Worm (Caenorhabditis elegans) whole organism, young adult: Measurements from ENCODE around the gene Y43H11AL.1.
A peak's percentile ranks its signal among the peaks of the same experiment; 100 is the strongest.

Source experiments
- B0019.2 ChIP-seq: fragments of 200-800 bp; sonication (Bioruptor generic); conservative IDR thresholded peaks from 2 replicates; pipeline ENCODE4 v1.3.6; 2022; ENCODE audit warnings: missing genetic modification reagents, missing genetic modification characterization, missing compliant biosample characterization
- B0035.1 ChIP-seq: sonication (generic microtip); optimal IDR thresholded peaks from 2 replicates; lab custom pipeline; 2016; ENCODE audit warnings: missing genetic modification characterization, mild to moderate bottlenecking, missing compliant biosample characterization, missing genotype, missing genetic modification reagents
- B0261.1 ChIP-seq: sonication (generic microtip); optimal IDR thresholded peaks from 2 replicates; lab custom pipeline; 2016; ENCODE audit warnings: mild to moderate bottlenecking, missing genetic modification characterization, moderate library complexity, missing compliant biosample characterization
- B0336.3 ChIP-seq: fragments of 200-800 bp; sonication (Bioruptor generic); IDR thresholded peaks from 2 replicates; pipeline ENCODE4 v1.3.6; 2022; ENCODE audit warnings: missing genetic modification characterization, missing compliant biosample characterization
- C17E4.6 ChIP-seq: fragments of 200-800 bp; sonication (Bioruptor generic); IDR thresholded peaks from 2 replicates; pipeline ENCODE4 v1.3.6; 2022; ENCODE audit warnings: missing genetic modification reagents, missing genetic modification characterization, missing compliant biosample characterization
- D2030.7 ChIP-seq: fragments of 200-800 bp; sonication (Bioruptor generic); IDR thresholded peaks from 2 replicates; pipeline ENCODE4 v1.3.6; 2022; ENCODE audit warnings: missing genetic modification reagents, missing genetic modification characterization, missing compliant biosample characterization
- F10E7.11 ChIP-seq: sonication (generic microtip); optimal IDR thresholded peaks from 2 replicates; lab custom pipeline; 2017; ENCODE audit warnings: mild to moderate bottlenecking, missing genetic modification characterization, moderate library complexity, missing compliant biosample characterization
- F57C9.4 ChIP-seq: sonication (generic microtip); optimal IDR thresholded peaks from 2 replicates; lab custom pipeline; 2017; ENCODE audit warnings: mild to moderate bottlenecking, missing genetic modification characterization, missing compliant biosample characterization
- K11D2.4 ChIP-seq: fragments of 200-800 bp; sonication (Bioruptor generic); IDR thresholded peaks from 2 replicates; pipeline ENCODE4 v1.3.6; 2022; ENCODE audit warnings: missing genetic modification reagents, missing genetic modification characterization, missing compliant biosample characterization
- T07F8.4 ChIP-seq: sonication (generic microtip); optimal IDR thresholded peaks from 2 replicates; lab custom pipeline; 2016; ENCODE audit warnings: mild to moderate bottlenecking, missing genetic modification characterization, moderate library complexity, missing compliant biosample characterization
- Y53G8AR.9 ChIP-seq: fragments of 200-800 bp; sonication (Bioruptor generic); conservative IDR thresholded peaks from 2 replicates; pipeline ENCODE4 v1.3.6; 2022; ENCODE audit warnings: missing genetic modification reagents, missing genetic modification characterization, missing compliant biosample characterization
- akir-1 ChIP-seq: fragments of 200-800 bp; sonication (Bioruptor generic); optimal IDR thresholded peaks from 2 replicates; lab custom pipeline; 2018; ENCODE audit warnings: mild to moderate bottlenecking, missing genetic modification characterization, moderate library complexity, missing compliant biosample characterization
- aptf-3 ChIP-seq: fragments of 200-800 bp; sonication (Bioruptor generic); IDR thresholded peaks from 2 replicates; pipeline ENCODE4 v1.3.6; 2022; ENCODE audit warnings: missing genetic modification characterization, missing compliant biosample characterization
- cebp-1 ChIP-seq, 2 experiments: fragments of 200-800 bp in 1 of 2; sonication (Bioruptor generic) in 1 of 2; sonication (generic microtip) in 1 of 2; IDR thresholded peaks in 1 of 2; optimal IDR thresholded peaks in 1 of 2; 2 replicates each; pipeline versions ENCODE4 v1.3.6 to Lab custom; 2017 to 2022; ENCODE audit warnings: missing compliant biosample characterization in 2 of 2, missing genetic modification characterization in 2 of 2, mild to moderate bottlenecking in 1 of 2, missing genetic modification reagents in 1 of 2, moderate library complexity in 1 of 2
- cebp-2 ChIP-seq: fragments of 200-800 bp; sonication (Bioruptor generic); IDR thresholded peaks from 2 replicates; pipeline ENCODE4 v1.3.6; 2022; ENCODE audit warnings: missing genetic modification characterization, missing compliant biosample characterization
- ceh-100 ChIP-seq: fragments of 200-800 bp; sonication (Bioruptor generic); IDR thresholded peaks from 2 replicates; pipeline ENCODE4 v1.3.6; 2022; ENCODE audit warnings: missing genetic modification reagents, missing genetic modification characterization, missing compliant biosample characterization
- ceh-27 ChIP-seq: fragments of 200-800 bp; sonication (Bioruptor generic); optimal IDR thresholded peaks from 2 replicates; lab custom pipeline; 2018; ENCODE audit warnings: mild to moderate bottlenecking, missing genetic modification characterization, moderate library complexity, missing compliant biosample characterization
- ceh-91 ChIP-seq: fragments of 200-800 bp; sonication (Bioruptor generic); IDR thresholded peaks from 2 replicates; pipeline ENCODE4 v1.3.6; 2022; ENCODE audit warnings: missing genetic modification reagents, missing genetic modification characterization, missing compliant biosample characterization
- chd-7 ChIP-seq: sonication (generic microtip); optimal IDR thresholded peaks from 2 replicates; lab custom pipeline; 2016; ENCODE audit warnings: mild to moderate bottlenecking, missing genetic modification characterization, moderate library complexity, missing compliant biosample characterization
- die-1 ChIP-seq: sonication (generic microtip); optimal IDR thresholded peaks from 2 replicates; lab custom pipeline; 2016; ENCODE audit warnings: missing genotype, mild to moderate bottlenecking, missing genetic modification characterization, missing compliant biosample characterization
- dox-1 ChIP-seq: fragments of 200-800 bp; sonication (Bioruptor generic); IDR thresholded peaks from 2 replicates; pipeline ENCODE4 v1.3.6; 2022; ENCODE audit warnings: missing genetic modification reagents, missing genetic modification characterization, missing compliant biosample characterization
- dpl-1 ChIP-seq: fragments of 150-350 bp; optimal IDR thresholded peaks from 2 replicates; lab custom pipeline; 2014; ENCODE audit warnings: missing biosample characterization, missing genetic modification reagents, missing genetic modification characterization
- efl-1 ChIP-seq: fragments of 150-350 bp; optimal IDR thresholded peaks from 2 replicates; lab custom pipeline; 2014; ENCODE audit warnings: missing biosample characterization, missing genetic modification reagents, missing genetic modification characterization
- egl-18 ChIP-seq: fragments of 200-800 bp; sonication (Bioruptor generic); IDR thresholded peaks from 2 replicates; pipeline ENCODE4 v1.3.6; 2022; ENCODE audit warnings: missing genetic modification reagents, missing genetic modification characterization, missing compliant biosample characterization
- egrh-3 ChIP-seq: fragments of 200-800 bp; sonication (Bioruptor generic); IDR thresholded peaks from 2 replicates; pipeline ENCODE4 v1.3.6; 2022; ENCODE audit warnings: missing genetic modification reagents, missing genetic modification characterization, missing compliant biosample characterization
- fkh-3 ChIP-seq: sonication (generic microtip); optimal IDR thresholded peaks from 2 replicates; lab custom pipeline; 2016; ENCODE audit warnings: mild to moderate bottlenecking, missing genetic modification characterization, missing compliant biosample characterization
- hlh-12 ChIP-seq: sonication (generic microtip); optimal IDR thresholded peaks from 2 replicates; lab custom pipeline; 2016; ENCODE audit warnings: missing genetic modification characterization, missing compliant biosample characterization
- hlh-26 ChIP-seq: fragments of 200-800 bp; sonication (Bioruptor generic); conservative IDR thresholded peaks from 2 replicates; pipeline ENCODE4 v1.3.6; 2022; ENCODE audit warnings: missing genetic modification reagents, missing genetic modification characterization, missing compliant biosample characterization
- hmg-1.2 ChIP-seq: fragments of 200-800 bp; sonication (Bioruptor generic); IDR thresholded peaks from 2 replicates; pipeline ENCODE4 v1.3.6; 2022; ENCODE audit warnings: missing genetic modification reagents, missing genetic modification characterization, missing compliant biosample characterization
- hsf-1 ChIP-seq: fragments of 200-800 bp; sonication (Bioruptor generic); IDR thresholded peaks from 2 replicates; pipeline ENCODE4 v1.3.6; 2022; ENCODE audit warnings: missing genetic modification reagents, missing genetic modification characterization, missing compliant biosample characterization
- lsl-1 ChIP-seq: fragments of 200-800 bp; sonication (Bioruptor generic); optimal IDR thresholded peaks from 2 replicates; lab custom pipeline; 2018; ENCODE audit warnings: mild to moderate bottlenecking, missing genetic modification characterization, moderate library complexity, missing compliant biosample characterization
- lsy-27 ChIP-seq: sonication (generic microtip); optimal IDR thresholded peaks from 2 replicates; lab custom pipeline; 2017; ENCODE audit warnings: missing genetic modification characterization, mild to moderate bottlenecking, missing compliant biosample characterization, antibody characterized with exemption, missing genotype, borderline replicate concordance; ENCODE audit not compliant: insufficient read depth
- madf-3 ChIP-seq: fragments of 200-800 bp; sonication (Bioruptor generic); IDR thresholded peaks from 2 replicates; pipeline ENCODE4 v1.3.6; 2022; ENCODE audit warnings: missing genetic modification reagents, missing genetic modification characterization, missing compliant biosample characterization
- mxl-1 ChIP-seq: sonication (generic microtip); optimal IDR thresholded peaks from 2 replicates; lab custom pipeline; 2016; ENCODE audit warnings: missing genetic modification characterization, missing compliant biosample characterization
- nfya-1 ChIP-seq: sonication (generic microtip); optimal IDR thresholded peaks from 2 replicates; lab custom pipeline; 2017; ENCODE audit warnings: antibody characterized with exemption, missing compliant biosample characterization, missing genetic modification characterization, borderline replicate concordance; ENCODE audit not compliant: insufficient read depth
- nhr-179 ChIP-seq: sonication (generic microtip); optimal IDR thresholded peaks from 2 replicates; lab custom pipeline; 2016; ENCODE audit warnings: mild to moderate bottlenecking, missing genetic modification characterization, missing compliant biosample characterization
- nhr-80 ChIP-seq: sonication (generic microtip); optimal IDR thresholded peaks from 2 replicates; lab custom pipeline; 2016; ENCODE audit warnings: missing genetic modification characterization, missing compliant biosample characterization
- pha-4 ChIP-seq: fragments of 150-350 bp; sonication (generic microtip); optimal IDR thresholded peaks from 2 replicates; lab custom pipeline; 2014; ENCODE audit warnings: missing biosample characterization, missing genetic modification reagents, missing genetic modification characterization
- rcor-1 ChIP-seq: fragments of 200-800 bp; sonication (Bioruptor generic); IDR thresholded peaks from 2 replicates; pipeline ENCODE4 v1.3.6; 2022; ENCODE audit warnings: missing genetic modification reagents, missing genetic modification characterization, missing compliant biosample characterization
- sea-2 ChIP-seq: fragments of 200-800 bp; sonication (Bioruptor generic); IDR thresholded peaks from 2 replicates; pipeline ENCODE4 v1.3.6; 2022; ENCODE audit warnings: missing genetic modification characterization, missing compliant biosample characterization
- snpc-4 ChIP-seq, 5 experiments: fragments of 150-350 bp in 1 of 5; sonication (generic microtip) in 4 of 5; optimal IDR thresholded peaks; 2 replicates each; lab custom pipeline; 2014 to 2018; ENCODE audit warnings: missing genetic modification characterization in 5 of 5, missing biosample characterization in 3 of 5, antibody characterized with exemption in 2 of 5, mild to moderate bottlenecking in 2 of 5, missing compliant biosample characterization in 2 of 5, missing genotype in 2 of 5, moderate library complexity in 2 of 5, missing genetic modification reagents in 1 of 5
- sptf-2 ChIP-seq: fragments of 200-800 bp; sonication (Bioruptor generic); optimal IDR thresholded peaks from 2 replicates; lab custom pipeline; 2018; ENCODE audit warnings: mild to moderate bottlenecking, missing genetic modification characterization, missing compliant biosample characterization
- unc-62 ChIP-seq: fragments of 150-350 bp; optimal IDR thresholded peaks from 2 replicates; lab custom pipeline; 2014; ENCODE audit warnings: missing biosample characterization, missing genetic modification reagents, missing genetic modification characterization
- xnd-1 ChIP-seq: sonication (generic microtip); optimal IDR thresholded peaks from 2 replicates; lab custom pipeline; 2016; ENCODE audit warnings: missing genotype, missing genetic modification reagents, missing genetic modification characterization, missing compliant biosample characterization
- ztf-25 ChIP-seq: fragments of 200-800 bp; sonication (Bioruptor generic); IDR thresholded peaks from 2 replicates; pipeline ENCODE4 v1.3.6; 2022; ENCODE audit warnings: missing genetic modification reagents, missing genetic modification characterization, missing compliant biosample characterization
- ztf-28 ChIP-seq: fragments of 200-800 bp; sonication (Bioruptor generic); IDR thresholded peaks from 2 replicates; pipeline ENCODE4 v1.3.6; 2022; ENCODE audit warnings: missing genetic modification reagents, missing genetic modification characterization, missing compliant biosample characterization
- ztf-3 ChIP-seq: fragments of 200-800 bp; sonication (Bioruptor generic); optimal IDR thresholded peaks from 2 replicates; lab custom pipeline; 2018; ENCODE audit warnings: mild to moderate bottlenecking, missing genetic modification characterization, missing compliant biosample characterization
- ztf-6 ChIP-seq: fragments of 200-800 bp; sonication (Bioruptor generic); IDR thresholded peaks from 2 replicates; pipeline ENCODE4 v1.3.6; 2022; ENCODE audit warnings: missing genetic modification reagents, missing genetic modification characterization, missing compliant biosample characterization

The Y43H11AL.1 gene

ce11 chrII:255124-255523 is 22.6 kb upstream of the Y43H11AL.1 start (continued):
- TF ChIP-seq C17E4.6 (GFP tag; lab: Robert Waterston, UW) = no peak
- peak; percentile 79 for TF ChIP-seq efl-1 (GFP tag; lab: Kevin White, UChicago)
- TF ChIP-seq ceh-91 = peak; percentile 85
- peak; percentile 95 for TF ChIP-seq B0336.3 (GFP tag; lab: Robert Waterston, UW)
- no peak for TF ChIP-seq hsf-1 (GFP tag; lab: Robert Waterston, UW)
- peak; percentile 93 for TF ChIP-seq D2030.7 (GFP tag; lab: Robert Waterston, UW)
- TF ChIP-seq hmg-1.2 (GFP tag; lab: Robert Waterston, UW) = peak; percentile 73
- no peak for TF ChIP-seq F57C9.4 (tag; lab: Kevin White, UChicago)
- no peak for TF ChIP-seq unc-62 (GFP tag; lab: Kevin White, UChicago)
- TF ChIP-seq ztf-25 (GFP tag; lab: Robert Waterston, UW) = 0 out of 2 replicates have a peak, but pooled peaks have one; percentile 4
- TF ChIP-seq die-1 = peak; percentile 23
- TF ChIP-seq K11D2.4 (GFP tag; lab: Robert Waterston, UW) = peak; percentile 92
- peak; percentile 41; the same call in 1 of the 2 replicates for TF ChIP-seq madf-3 (GFP tag; lab: Robert Waterston, UW)
- TF ChIP-seq nhr-80 (tag; lab: Kevin White, UChicago) = peak; percentile 70
- TF ChIP-seq T07F8.4 (tag; lab: Kevin White, UChicago) = peak; percentile 29
- no peak for TF ChIP-seq aptf-3
- no peak for TF ChIP-seq hlh-12 (tag; lab: Kevin White, UChicago)
- TF ChIP-seq dpl-1 (GFP tag; lab: Kevin White, UChicago) = peak; percentile 79
- peak; percentile 71 for TF ChIP-seq lsl-1 (GFP tag; lab: Kevin White, UChicago)
- TF ChIP-seq F10E7.11 (tag; lab: Kevin White, UChicago) = no peak
- TF ChIP-seq cebp-2 (GFP tag; lab: Robert Waterston, UW) = 0 out of 2 replicates have a peak, but pooled peaks have one; percentile 35
- TF ChIP-seq nhr-179 = no peak
- peak; percentile 17 for TF ChIP-seq B0035.1 (tag; lab: Kevin White, UChicago)
- TF ChIP-seq cebp-1 (GFP tag; IDR thresholded peaks at IDR 0.05; lab: Robert Waterston, UW) = peak; percentile 59; the same call in 1 of the 2 replicates
- no peak for TF ChIP-seq cebp-1 (tag; optimal IDR thresholded peaks at IDR 0.05; lab: Kevin White, UChicago)
- peak; percentile 79 for TF ChIP-seq rcor-1 (GFP tag; lab: Robert Waterston, UW)
- peak; percentile 44 for TF ChIP-seq egrh-3 (GFP tag; lab: Robert Waterston, UW)
- no peak for TF ChIP-seq egl-18 (GFP tag; lab: Robert Waterston, UW)
- TF ChIP-seq sptf-2 = no peak
- peak; percentile 86 for TF ChIP-seq ceh-100 (GFP tag; lab: Robert Waterston, UW)
- TF ChIP-seq nfya-1 (tag; lab: Kevin White, UChicago) = no peak
- TF ChIP-seq sea-2 (GFP tag; lab: Robert Waterston, UW) = no peak
- no peak for TF ChIP-seq mxl-1 (tag; lab: Kevin White, UChicago)
- TF ChIP-seq B0019.2 (GFP tag; lab: Robert Waterston, UW) = peak; percentile 69
- TF ChIP-seq snpc-4 (GFP tag; optimal IDR thresholded peaks at IDR 0.05; lab: Kevin White, UChicago) = peak; percentile 14
- TF ChIP-seq snpc-4 (tag; optimal IDR thresholded peaks at IDR 0.05; lab: Kevin White, UChicago) = peak in 2 of 4 experiments; percentile 57 to 86
- no peak for TF ChIP-seq fkh-3 (tag; lab: Kevin White, UChicago)
- peak; percentile 30 for TF ChIP-seq chd-7 (tag; lab: Kevin White, UChicago)
- peak; percentile 18 for TF ChIP-seq akir-1 (GFP tag; lab: Kevin White, UChicago)
- TF ChIP-seq ceh-27 (GFP tag; lab: Kevin White, UChicago) = peak; percentile 95
- TF ChIP-seq ztf-28 (GFP tag; lab: Robert Waterston, UW) = peak; percentile 89
- no peak for TF ChIP-seq ztf-3 (GFP tag; lab: Kevin White, UChicago)
- peak; percentile 66 for TF ChIP-seq lsy-27
- no peak for TF ChIP-seq hlh-26
- TF ChIP-seq B0261.1 (tag; lab: Kevin White, UChicago) = peak; percentile 13
- TF ChIP-seq pha-4 = peak; percentile 65
- peak; percentile 91 for TF ChIP-seq Y53G8AR.9
- peak; percentile 97 for TF ChIP-seq dox-1
- TF ChIP-seq ztf-6 (GFP tag; lab: Robert Waterston, UW) = 0 out of 2 replicates have a peak, but pooled peaks have one; percentile 30
- peak; percentile 14 for TF ChIP-seq xnd-1
